Worm (Caenorhabditis elegans) whole organism, L1 larva: ENCODE results near the gene srb-1.

ENCODE experiments used
- C04F5.9 ChIP-seq: sonication (generic microtip); optimal IDR thresholded peaks from 2 replicates; lab custom pipeline; 2016; ENCODE audit warnings: missing genetic modification characterization, missing compliant biosample characterization
- nhr-12 ChIP-seq: sonication (generic microtip); optimal IDR thresholded peaks from 2 replicates; lab custom pipeline; 2017; ENCODE audit warnings: missing biosample characterization, missing genetic modification characterization
- pag-3 ChIP-seq: sonication (generic microtip); optimal IDR thresholded peaks from 2 replicates; lab custom pipeline; 2017; ENCODE audit warnings: missing genetic modification characterization, mild to moderate bottlenecking, missing compliant biosample characterization, antibody characterized with exemption, borderline replicate concordance; ENCODE audit not compliant: insufficient read depth
- sox-4 ChIP-seq: sonication (generic microtip); optimal IDR thresholded peaks from 2 replicates; lab custom pipeline; 2016; ENCODE audit warnings: missing genetic modification characterization, missing compliant biosample characterization

DNA sequence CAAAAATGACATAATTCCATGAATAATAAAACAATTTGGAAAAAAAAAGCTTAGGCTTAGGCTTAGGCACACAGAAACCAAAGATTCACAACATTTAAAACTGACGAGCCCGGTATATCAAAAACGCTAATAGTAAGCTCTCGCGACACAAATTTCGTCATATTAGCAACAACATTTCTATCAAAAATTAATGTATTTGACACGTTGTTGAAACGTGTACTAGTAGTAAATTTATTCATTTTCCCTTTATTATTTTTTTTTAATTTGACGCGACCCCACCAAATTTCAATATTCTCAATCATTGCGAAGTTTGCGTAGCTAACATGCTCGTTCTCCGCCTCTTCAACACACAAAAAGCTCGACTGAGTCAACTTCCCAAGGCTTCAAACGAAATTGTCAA, 41.1 kb upstream of the srb-1 start, which contains the start of gene C34F11.2:
- no peak for TF ChIP-seq C04F5.9 (tag; lab: Kevin White, UChicago)
- TF ChIP-seq nhr-12 (tag; lab: Kevin White, UChicago) = no peak
- no peak for TF ChIP-seq sox-4
- TF ChIP-seq pag-3 (tag; lab: Kevin White, UChicago) = no peak
